Fruit fly (Drosophila melanogaster): Measurements from ENCODE around the gene CG3847.

DNA sequence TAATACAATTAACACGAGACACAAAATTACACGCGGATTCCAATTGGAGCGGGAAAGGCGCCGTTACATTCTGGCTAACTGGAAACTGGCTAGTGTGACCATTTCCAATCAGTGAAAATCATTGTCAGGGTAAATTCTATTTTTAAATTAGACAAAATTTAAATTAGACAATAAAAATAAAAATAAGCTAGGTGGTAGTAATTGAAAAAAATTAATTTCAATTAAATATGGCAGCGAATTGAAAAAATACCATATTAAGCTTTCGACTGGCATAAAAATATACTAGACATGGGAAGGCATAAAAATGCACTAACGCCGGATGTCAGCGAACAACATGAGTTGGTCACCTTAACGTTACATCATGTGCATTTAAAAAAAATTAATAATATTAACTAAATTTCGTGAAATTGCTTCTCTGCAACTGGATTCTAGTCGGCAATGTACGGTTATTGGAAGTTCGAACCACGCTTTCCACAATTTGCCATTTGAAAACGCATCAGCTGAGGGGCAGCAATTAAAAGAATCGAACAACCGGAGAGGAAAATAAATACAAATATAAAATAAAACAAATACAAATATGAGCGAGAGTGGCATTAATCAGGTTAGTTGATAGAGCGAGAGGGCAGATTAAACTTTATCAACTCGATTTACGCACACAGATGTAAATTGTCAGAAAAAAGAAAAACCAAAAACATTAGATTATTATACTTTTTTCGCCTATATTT, 18.9 kb downstream of the CG3847 start, which contains the start of the genes swa and Marf:
- TF ChIP-seq lola (GFP tag; optimal IDR thresholded peaks at IDR 0.05) (no peak), psq (GFP tag; optimal IDR thresholded peaks at IDR 0.05) (no peak), CG9705 (GFP tag; optimal IDR thresholded peaks at IDR 0.05) (no peak)

All from whole organism, wandering third instar larva.